Fruit fly (Drosophila melanogaster) whole organism, embryonic: ENCODE measurements around the gene CG11279.

Experiments
- Asciz ChIP-seq: fragments of 200-800 bp; sonication (Bioruptor generic); optimal IDR thresholded peaks from 2 replicates; lab custom pipeline; 2017; ENCODE audit warnings: missing biosample characterization, mild to moderate bottlenecking, missing genetic modification characterization, missing genetic modification reagents
- Atf-2 ChIP-seq: fragments of 200-800 bp; sonication (Bioruptor generic); optimal IDR thresholded peaks from 2 replicates; lab custom pipeline; 2016; ENCODE audit warnings: missing biosample characterization, missing genetic modification characterization
- CG10543 ChIP-seq: fragments of 200-800 bp; sonication (Bioruptor generic); optimal IDR thresholded peaks from 3 replicates; lab custom pipeline; 2017; ENCODE audit warnings: missing biosample characterization, mild to moderate bottlenecking, missing genetic modification characterization, moderate library complexity
- CG11560 ChIP-seq: fragments of 200-800 bp; sonication (Bioruptor generic); IDR thresholded peaks from 3 replicates; pipeline ENCODE4 v1.3.6; 2022; ENCODE audit warnings: missing biosample characterization, missing genetic modification characterization
- CG11723 ChIP-seq: fragments of 200-800 bp; sonication (Bioruptor generic); optimal IDR thresholded peaks from 2 replicates; lab custom pipeline; 2017; ENCODE audit warnings: missing biosample characterization, mild to moderate bottlenecking, missing genetic modification characterization
- CG1233 ChIP-seq: fragments of 200-800 bp; sonication (Bioruptor generic); optimal IDR thresholded peaks from 4 replicates; lab custom pipeline; 2018; ENCODE audit warnings: missing biosample characterization, mild to moderate bottlenecking, missing genetic modification characterization
- CG12391 ChIP-seq: fragments of 200-800 bp; sonication (Bioruptor generic); optimal IDR thresholded peaks from 3 replicates; lab custom pipeline; 2018; ENCODE audit warnings: missing biosample characterization, mild to moderate bottlenecking, missing genetic modification characterization, moderate library complexity
- CG12942 ChIP-seq: fragments of 200-800 bp; sonication (Bioruptor generic); optimal IDR thresholded peaks from 3 replicates; lab custom pipeline; 2016; ENCODE audit warnings: missing biosample characterization, missing genetic modification characterization
- CG14710 ChIP-seq: fragments of 200-800 bp; sonication (Bioruptor generic); optimal IDR thresholded peaks from 3 replicates; lab custom pipeline; 2019; ENCODE audit warnings: missing biosample characterization, mild to moderate bottlenecking, missing genetic modification characterization, moderate library complexity
- CG16815 ChIP-seq: fragments of 200-800 bp; sonication (Bioruptor generic); optimal IDR thresholded peaks from 3 replicates; lab custom pipeline; 2017; ENCODE audit warnings: missing biosample characterization, mild to moderate bottlenecking, missing genetic modification characterization
- CG16863 ChIP-seq: fragments of 200-800 bp; sonication (Bioruptor generic); optimal IDR thresholded peaks from 3 replicates; lab custom pipeline; 2016; ENCODE audit warnings: missing biosample characterization, missing genetic modification characterization
- CG17359 ChIP-seq: fragments of 200-800 bp; sonication (Bioruptor generic); optimal IDR thresholded peaks from 3 replicates; lab custom pipeline; 2018; ENCODE audit warnings: missing biosample characterization, mild to moderate bottlenecking, missing genetic modification characterization, moderate library complexity
- CG17361 ChIP-seq: fragments of 200-800 bp; sonication (Bioruptor generic); IDR thresholded peaks from 3 replicates; pipeline ENCODE4 v1.3.6; 2022; ENCODE audit warnings: missing biosample characterization, missing genetic modification characterization
- CG1792 ChIP-seq: fragments of 200-800 bp; sonication (Bioruptor generic); optimal IDR thresholded peaks from 2 replicates; lab custom pipeline; 2016; ENCODE audit warnings: missing biosample characterization, missing genetic modification characterization
- CG18599 ChIP-seq: fragments of 200-800 bp; sonication (Bioruptor generic); optimal IDR thresholded peaks from 3 replicates; lab custom pipeline; 2017; ENCODE audit warnings: missing biosample characterization, missing genetic modification characterization, mild to moderate bottlenecking, moderate library complexity, missing genetic modification reagents
- CG18764 ChIP-seq: fragments of 200-800 bp; sonication (Bioruptor generic); optimal IDR thresholded peaks from 3 replicates; lab custom pipeline; 2016; ENCODE audit warnings: missing biosample characterization, missing genetic modification characterization
- CG2889 ChIP-seq: fragments of 200-800 bp; sonication (Bioruptor generic); IDR thresholded peaks from 3 replicates; pipeline ENCODE4 v1.3.6; 2022; ENCODE audit warnings: missing biosample characterization, missing genetic modification characterization
- CG31224 ChIP-seq: fragments of 200-800 bp; sonication (Bioruptor generic); IDR thresholded peaks from 2 replicates; pipeline ENCODE4 v1.3.6; 2022; ENCODE audit warnings: missing biosample characterization, missing genetic modification characterization
- CG32532 ChIP-seq: fragments of 200-800 bp; sonication (Bioruptor generic); IDR thresholded peaks from 2 replicates; pipeline ENCODE4 v1.3.6; 2022; ENCODE audit warnings: missing biosample characterization, missing genetic modification characterization
- CG3726 ChIP-seq: fragments of 200-800 bp; sonication (Bioruptor generic); IDR thresholded peaks from 3 replicates; pipeline ENCODE4, ENCODE4 v1.3.6; 2022; ENCODE audit warnings: missing biosample characterization, missing genetic modification characterization
- CG7786 ChIP-seq: fragments of 200-800 bp; sonication (Bioruptor generic); optimal IDR thresholded peaks from 2 replicates; lab custom pipeline; 2016; ENCODE audit warnings: missing biosample characterization, missing genetic modification characterization
- CG7839 ChIP-seq: fragments of 200-800 bp; sonication (Bioruptor generic); optimal IDR thresholded peaks from 3 replicates; lab custom pipeline; 2018; ENCODE audit warnings: missing biosample characterization, mild to moderate bottlenecking, missing genetic modification characterization, moderate library complexity
- CG7928 ChIP-seq: fragments of 200-800 bp; sonication (Bioruptor generic); optimal IDR thresholded peaks from 2 replicates; lab custom pipeline; 2017; ENCODE audit warnings: missing biosample characterization, mild to moderate bottlenecking, missing genetic modification characterization
- CG8290 ChIP-seq, 3 experiments: fragments of 200-800 bp; sonication (Bioruptor generic); optimal IDR thresholded peaks; 2 replicates each; lab custom pipeline; 2016 to 2019; ENCODE audit warnings: missing biosample characterization in 3 of 3, missing genetic modification characterization in 3 of 3, mild to moderate bottlenecking in 2 of 3, moderate library complexity in 1 of 3
- CG8924 ChIP-seq: fragments of 200-800 bp; optimal IDR thresholded peaks from 3 replicates; lab custom pipeline; 2019; ENCODE audit warnings: missing biosample characterization, mild to moderate bottlenecking, missing genetic modification characterization, moderate library complexity
- CG9215 ChIP-seq: fragments of 200-800 bp; sonication (Bioruptor generic); IDR thresholded peaks from 2 replicates; pipeline ENCODE4 v1.3.6; 2022; ENCODE audit warnings: missing biosample characterization, missing genetic modification characterization
- CG9727 ChIP-seq: fragments of 200-800 bp; sonication (Bioruptor generic); optimal IDR thresholded peaks from 3 replicates; lab custom pipeline; 2017; ENCODE audit warnings: missing biosample characterization, mild to moderate bottlenecking, missing genetic modification characterization
- CG9876 ChIP-seq: fragments of 200-800 bp; sonication (Bioruptor generic); optimal IDR thresholded peaks from 2 replicates; lab custom pipeline; 2016; ENCODE audit warnings: missing biosample characterization, missing genetic modification characterization
- CHES-1-like ChIP-seq: fragments of 200-800 bp; sonication (Bioruptor generic); optimal IDR thresholded peaks from 2 replicates; lab custom pipeline; 2016; ENCODE audit warnings: missing biosample characterization, missing genetic modification characterization
- E2f2 ChIP-seq: fragments of 200-800 bp; sonication (Bioruptor generic); IDR thresholded peaks from 2 replicates; pipeline ENCODE4 v1.3.6; 2022; ENCODE audit warnings: missing biosample characterization, missing genetic modification characterization
- ERR ChIP-seq: fragments of 200-800 bp; sonication (Bioruptor generic); optimal IDR thresholded peaks from 2 replicates; lab custom pipeline; 2016; ENCODE audit warnings: missing biosample characterization, missing genetic modification characterization
- Ets65A ChIP-seq: fragments of 200-800 bp; sonication (Bioruptor generic); peaks from one replicate; lab custom pipeline; 2016; ENCODE audit warnings: missing biosample characterization, missing genetic modification characterization
- Fer1 ChIP-seq: fragments of 200-800 bp; sonication (Bioruptor generic); optimal IDR thresholded peaks from 2 replicates; lab custom pipeline; 2017; ENCODE audit warnings: missing biosample characterization, mild to moderate bottlenecking, missing genetic modification characterization
- Fer2 ChIP-seq: fragments of 200-800 bp; sonication (Bioruptor generic); optimal IDR thresholded peaks from 2 replicates; lab custom pipeline; 2018; ENCODE audit warnings: missing biosample characterization, mild to moderate bottlenecking, missing genetic modification characterization, moderate library complexity
- Mad ChIP-seq: fragments of 200-800 bp; sonication (Bioruptor generic); optimal IDR thresholded peaks from 2 replicates; lab custom pipeline; 2016; ENCODE audit warnings: missing biosample characterization, missing genetic modification characterization
- Sin3A ChIP-seq: fragments of >200 bp; optimal IDR thresholded peaks from 2 replicates; lab custom pipeline; 2018
- al ChIP-seq: fragments of 200-800 bp; sonication (Bioruptor generic); IDR thresholded peaks from 2 replicates; pipeline ENCODE4 v1.3.6; 2022; ENCODE audit warnings: missing biosample characterization, missing genetic modification characterization
- cato ChIP-seq: fragments of 200-800 bp; sonication (Bioruptor generic); optimal IDR thresholded peaks from 2 replicates; lab custom pipeline; 2016; ENCODE audit warnings: missing biosample characterization, missing genetic modification characterization, borderline replicate concordance
- chn ChIP-seq: fragments of 200-800 bp; sonication (Bioruptor generic); optimal IDR thresholded peaks from 2 replicates; lab custom pipeline; 2016; ENCODE audit warnings: missing biosample characterization, missing genetic modification characterization
- crp ChIP-seq, 2 experiments: fragments of 200-800 bp; sonication (Bioruptor generic); optimal IDR thresholded peaks; 2 replicates in 1 of 2; 3 replicates in 1 of 2; lab custom pipeline; 2017; ENCODE audit warnings: missing biosample characterization in 2 of 2, missing genetic modification characterization in 2 of 2, mild to moderate bottlenecking in 1 of 2, moderate library complexity in 1 of 2
- ewg ChIP-seq: fragments of 200-800 bp; sonication (Bioruptor generic); optimal IDR thresholded peaks from 3 replicates; lab custom pipeline; 2017; ENCODE audit warnings: mild to moderate bottlenecking, missing biosample characterization, missing genetic modification reagents, missing genetic modification characterization
- exex ChIP-seq: fragments of 200-800 bp; sonication (Bioruptor generic); optimal IDR thresholded peaks from 4 replicates; lab custom pipeline; 2018; ENCODE audit warnings: missing biosample characterization, mild to moderate bottlenecking, missing genetic modification characterization, moderate library complexity
- gem ChIP-seq: fragments of 200-800 bp; sonication (Bioruptor generic); optimal IDR thresholded peaks from 2 replicates; lab custom pipeline; 2019; ENCODE audit warnings: missing biosample characterization, mild to moderate bottlenecking, missing genetic modification characterization, moderate library complexity
- nmo ChIP-seq: fragments of 200-800 bp; sonication (Bioruptor generic); optimal IDR thresholded peaks from 2 replicates; lab custom pipeline; 2018; ENCODE audit warnings: missing biosample characterization, mild to moderate bottlenecking, missing genetic modification characterization, moderate library complexity
- p53 ChIP-seq: fragments of 200-800 bp; sonication (Bioruptor generic); optimal IDR thresholded peaks from 2 replicates; lab custom pipeline; 2016; ENCODE audit warnings: missing biosample characterization, missing genetic modification characterization
- pum ChIP-seq: fragments of 200-800 bp; sonication (Bioruptor generic); optimal IDR thresholded peaks from 2 replicates; lab custom pipeline; 2016; ENCODE audit warnings: missing biosample characterization, missing genetic modification characterization
- shn ChIP-seq: fragments of 200-800 bp; sonication (Bioruptor generic); optimal IDR thresholded peaks from 3 replicates; lab custom pipeline; 2016; ENCODE audit warnings: missing biosample characterization, missing genetic modification characterization
- slbo ChIP-seq: fragments of 200-800 bp; sonication (Bioruptor generic); IDR thresholded peaks from 2 replicates; pipeline ENCODE4 v1.3.6; 2022; ENCODE audit warnings: missing biosample characterization, missing genetic modification characterization
- ssp ChIP-seq: fragments of 200-800 bp; sonication (Bioruptor generic); IDR thresholded peaks from 2 replicates; pipeline ENCODE4 v1.3.6; 2022; ENCODE audit warnings: missing biosample characterization, missing genetic modification characterization

Gene CG11279

DNA sequence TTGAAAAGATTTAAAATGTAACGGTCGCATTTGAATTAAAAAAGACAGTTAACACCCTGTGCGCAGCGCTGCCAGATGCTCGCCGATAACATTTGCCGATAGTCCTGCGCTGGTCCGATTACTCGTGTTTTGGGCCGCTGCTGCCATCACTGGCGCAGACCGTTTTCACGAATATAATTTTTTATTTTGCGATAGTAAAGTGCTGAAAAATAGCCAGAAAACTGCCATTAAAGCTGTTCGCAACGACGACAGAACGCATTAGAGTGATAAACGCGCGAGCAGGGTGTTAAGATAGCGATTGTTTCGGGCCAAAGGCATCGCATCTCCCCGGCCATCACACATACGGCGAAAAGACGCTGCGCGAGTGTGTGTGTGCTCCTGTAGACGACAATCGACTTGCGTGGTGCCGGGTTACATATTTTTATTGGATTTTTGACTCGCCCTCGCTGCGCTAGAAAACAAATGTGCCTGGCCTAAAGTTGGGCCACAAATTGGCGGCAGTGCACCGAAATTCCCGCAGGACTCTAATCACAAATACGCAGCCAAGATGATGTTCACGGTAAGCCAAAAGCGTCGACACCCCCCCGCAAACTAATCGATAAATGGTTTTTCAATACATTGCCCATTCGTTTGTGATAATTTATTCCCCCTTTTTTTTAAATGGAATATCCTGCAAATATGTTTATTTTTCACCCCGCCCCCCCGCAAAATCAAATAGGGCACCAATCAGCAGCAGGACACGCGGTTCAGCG lies 9.9 kb upstream of the CG11279 start, which contains the start of gene Srrm1 (continued):
- peak; percentile 36; the same call in 1 of the 2 replicates for TF ChIP-seq al (GFP tag; lab: Robert Waterston, UW)
- no peak for TF ChIP-seq CG11723 (GFP tag; lab: Kevin White, UChicago)
- no peak for TF ChIP-seq Fer2 (tag; lab: Kevin White, UChicago)
- TF ChIP-seq CG16863 (GFP tag; lab: Kevin White, UChicago), result peak; percentile 6
- peak; percentile 55 for TF ChIP-seq nmo (GFP tag; lab: Kevin White, UChicago)
- TF ChIP-seq CG7839 (tag; lab: Kevin White, UChicago), result peak; percentile 7
- TF ChIP-seq CG1233 (GFP tag; lab: Kevin White, UChicago), result no peak
- TF ChIP-seq CG31224 (GFP tag; lab: Robert Waterston, UW), result no peak
- no peak for TF ChIP-seq CG8924 (tag; lab: Kevin White, UChicago)
- peak; percentile 27 for TF ChIP-seq Mad (GFP tag; lab: Kevin White, UChicago)
- TF ChIP-seq p53, result peak; percentile 47
- peak; percentile 97 for TF ChIP-seq Ets65A
- peak; percentile 51; the same call in 2 of the 3 replicates for TF ChIP-seq CG11560 (tag; lab: Robert Waterston, UW)
- TF ChIP-seq CG2889 (GFP tag; lab: Robert Waterston, UW), result no peak
- peak; percentile 78 for TF ChIP-seq Sin3A (lab: Kevin White, UChicago)
- peak; percentile 10 for TF ChIP-seq ERR
- TF ChIP-seq CHES-1-like (GFP tag; lab: Kevin White, UChicago), result peak; percentile 82
- no peak for TF ChIP-seq ssp
- TF ChIP-seq pum (GFP tag; lab: Kevin White, UChicago), result peak; percentile 38
- peak; percentile 41 for TF ChIP-seq CG32532 (GFP tag; lab: Robert Waterston, UW)
- no peak for TF ChIP-seq Asciz (GFP tag; lab: Kevin White, UChicago)
- peak; percentile 59; the same call in 1 of the 2 replicates for TF ChIP-seq slbo (GFP tag; lab: Robert Waterston, UW)
- TF ChIP-seq CG14710, result peak; percentile 65
- TF ChIP-seq gem (tag; lab: Kevin White, UChicago), result peak; percentile 25
- no peak for TF ChIP-seq CG16815 (GFP tag; lab: Kevin White, UChicago)
- peak; percentile 16 for TF ChIP-seq CG9727 (GFP tag; lab: Kevin White, UChicago)
- TF ChIP-seq CG17361 (GFP tag; lab: Robert Waterston, UW), result peak; percentile 48; the same call in 1 of the 3 replicates
- no peak for TF ChIP-seq exex (tag; lab: Kevin White, UChicago)
- no peak for TF ChIP-seq CG17359 (tag; lab: Kevin White, UChicago)
- TF ChIP-seq CG1792, result peak; percentile 11
- TF ChIP-seq CG9876 (GFP tag; lab: Kevin White, UChicago), result peak; percentile 31
- peak; percentile 44 for TF ChIP-seq CG12391 (tag; lab: Kevin White, UChicago)
- peak; percentile 31 for TF ChIP-seq CG10543
- TF ChIP-seq E2f2 (GFP tag; lab: Robert Waterston, UW), result peak; percentile 79
- peak; percentile 29; the same call in 1 of the 2 replicates for TF ChIP-seq CG9215 (GFP tag; lab: Robert Waterston, UW)
- TF ChIP-seq CG8290 (GFP tag; optimal IDR thresholded peaks at IDR 0.05; lab: Kevin White, UChicago), result no peak
- peak; percentile 8 to 44 for TF ChIP-seq CG8290 (tag; optimal IDR thresholded peaks at IDR 0.05; lab: Kevin White, UChicago)
- peak; percentile 42 for TF ChIP-seq CG7786 (GFP tag; lab: Kevin White, UChicago)
- peak; percentile 45 for TF ChIP-seq shn (GFP tag; lab: Kevin White, UChicago)
- peak; percentile 24 for TF ChIP-seq CG18764 (GFP tag; lab: Kevin White, UChicago)
- TF ChIP-seq Fer1 (GFP tag; lab: Kevin White, UChicago), result peak; percentile 42
- TF ChIP-seq ewg, result peak; percentile 80
- TF ChIP-seq CG7928 (GFP tag; lab: Kevin White, UChicago), result peak; percentile 3
- peak; percentile 69 for TF ChIP-seq chn (GFP tag; lab: Kevin White, UChicago)
- peak in 1 of 2 experiments; percentile 20 for TF ChIP-seq crp (GFP tag; optimal IDR thresholded peaks at IDR 0.05; lab: Kevin White, UChicago)
- no peak for TF ChIP-seq CG12942 (GFP tag; lab: Kevin White, UChicago)
- peak; percentile 17 for TF ChIP-seq Atf-2
- TF ChIP-seq CG3726 (GFP tag; lab: Robert Waterston, UW), result no peak
- TF ChIP-seq CG18599 (GFP tag; lab: Kevin White, UChicago), result peak; percentile 3
- TF ChIP-seq cato (GFP tag; lab: Kevin White, UChicago), result no peak
